Worm (Caenorhabditis elegans) whole organism, dauer: Measurements from ENCODE around the gene C16D9.9.

Experiments used
- unc-62 ChIP-seq: sonication (generic microtip); optimal IDR thresholded peaks from 2 replicates; lab custom pipeline; 2017; ENCODE audit warnings: missing biosample characterization, missing genetic modification reagents, missing genetic modification characterization

The C16D9.9 gene

ce11 chrV:8263941-8264340, at the start of gene C16D9.9:
Gene C16D9.9 (plus strand): TSS chrV:8264241.
- no peak for TF ChIP-seq unc-62

- no peak for TF ChIP-seq unc-62
Measured at ce11 chrV:8215158-8215557, 48.9 kb upstream of the C16D9.9 start.

- TF ChIP-seq unc-62: no peak
Measured at ce11 chrV:8217118-8217517, 46.9 kb upstream of the C16D9.9 start.

ce11 chrV:8217661-8218265, 46.3 kb upstream of the C16D9.9 start, which contains the start of gene K07C11.8:
Gene K07C11.8 (minus strand): TSS chrV:8217884.
- no peak for TF ChIP-seq unc-62

- no peak for TF ChIP-seq unc-62
Measured at ce11 chrV:8219550-8219949, 44.5 kb upstream of the C16D9.9 start.

ce11 chrV:8221083-8221538, 42.9 kb upstream of the C16D9.9 start, which contains the start of the genes cogc-6 and air-1:
Gene cogc-6 (minus strand): TSS chrV:8221316.
Gene air-1 (plus strand): TSS chrV:8221488.
- no peak for TF ChIP-seq unc-62

ce11 chrV:8223417-8223816, 40.6 kb upstream of the C16D9.9 start:
- TF ChIP-seq unc-62: no peak

ce11 chrV:8224634-8225033, 39.4 kb upstream of the C16D9.9 start, which contains the start of gene pax-1:
Gene pax-1 (plus strand): TSS chrV:8224934.
- TF ChIP-seq unc-62: no peak

ce11 chrV:8226812-8227211, 37.2 kb upstream of the C16D9.9 start, which contains the start of gene K07C11.10:
Gene K07C11.10 (minus strand): TSS chrV:8226912.
- no peak for TF ChIP-seq unc-62

ce11 chrV:8228712-8229119, 35.3 kb upstream of the C16D9.9 start:
- TF ChIP-seq unc-62: no peak

ce11 chrV:8230056-8230455, 34.0 kb upstream of the C16D9.9 start:
- TF ChIP-seq unc-62: no peak

- TF ChIP-seq unc-62: no peak
Measured at ce11 chrV:8235331-8235730, 28.7 kb upstream of the C16D9.9 start.

ce11 chrV:8238290-8238689, 25.8 kb upstream of the C16D9.9 start, which contains the start of gene rol-3:
Gene rol-3 (minus strand): TSS chrV:8238409.
- no peak for TF ChIP-seq unc-62

- TF ChIP-seq unc-62: no peak
Measured at ce11 chrV:8239928-8240327, 24.1 kb upstream of the C16D9.9 start, which contains the start of gene C16D9.3. Gene C16D9.3 (minus strand): TSS chrV:8240028.

ce11 chrV:8242798-8243197, 21.2 kb upstream of the C16D9.9 start, which contains the start of gene C16D9.4:
Gene C16D9.4 (minus strand): TSS chrV:8242898.
- TF ChIP-seq unc-62: no peak

ce11 chrV:8243201-8243600, 20.8 kb upstream of the C16D9.9 start:
- TF ChIP-seq unc-62: no peak

- no peak for TF ChIP-seq unc-62
Measured at ce11 chrV:8245457-8245856, 18.6 kb upstream of the C16D9.9 start, which contains the start of gene C16D9.5. Gene C16D9.5 (minus strand): TSS chrV:8245557.
